Worm (Caenorhabditis elegans): Measurements from ENCODE around the gene srv-6.

Gene srv-6

ce11 chrX:4306861-4307260 is 50.0 kb downstream of the srv-6 start, which contains the start of gene pqn-15:
Gene pqn-15 (minus strand): TSS chrX:4306961.
- no peak for TF ChIP-seq unc-62 (GFP tag; optimal IDR thresholded peaks at IDR 0.05)
- TF ChIP-seq mdl-1 (tag; optimal IDR thresholded peaks at IDR 0.05): no peak
- no peak for TF ChIP-seq aha-1 (tag; optimal IDR thresholded peaks at IDR 0.05)
- no peak for TF ChIP-seq dpl-1 (GFP tag; optimal IDR thresholded peaks at IDR 0.05)
- no peak for TF ChIP-seq fkh-10 (GFP tag; optimal IDR thresholded peaks at IDR 0.05)
- no peak for TF ChIP-seq ceh-82 (tag; optimal IDR thresholded peaks at IDR 0.05)
- TF ChIP-seq egl-13 (tag; optimal IDR thresholded peaks at IDR 0.05): no peak
- no peak for TF ChIP-seq elt-3 (tag; optimal IDR thresholded peaks at IDR 0.05)
- no peak for TF ChIP-seq mef-2 (tag; optimal IDR thresholded peaks at IDR 0.05)
- no peak for TF ChIP-seq hlh-4 (tag; optimal IDR thresholded peaks at IDR 0.05)
- TF ChIP-seq vab-15 (tag; optimal IDR thresholded peaks at IDR 0.05): no peak
- no peak for TF ChIP-seq tlp-1 (tag; optimal IDR thresholded peaks at IDR 0.05)
- no peak for TF ChIP-seq C34B4.2 (tag; optimal IDR thresholded peaks at IDR 0.05)
- no peak for TF ChIP-seq rnt-1 (tag; optimal IDR thresholded peaks at IDR 0.05)
- no peak for TF ChIP-seq lin-15B (tag; optimal IDR thresholded peaks at IDR 0.05)
- no peak for TF ChIP-seq lin-14 (GFP tag; optimal IDR thresholded peaks at IDR 0.05)
- TF ChIP-seq ztf-11 (tag; optimal IDR thresholded peaks at IDR 0.05): no peak
- no peak for TF ChIP-seq unc-98 (GFP tag; IDR thresholded peaks at IDR 0.05)

- TF ChIP-seq swsn-7 (tag; optimal IDR thresholded peaks at IDR 0.05) (peak; percentile 48), C16A3.4 (tag; optimal IDR thresholded peaks at IDR 0.05) (peak; percentile 28), irx-1 (tag; optimal IDR thresholded peaks at IDR 0.05) (peak; percentile 61), lin-35 (GFP tag; optimal IDR thresholded peaks at IDR 0.05) (peak in 1 of 2 experiments; percentile 51), nhr-237 (tag; optimal IDR thresholded peaks at IDR 0.05) (no peak), nhr-47 (tag; optimal IDR thresholded peaks at IDR 0.05) (peak; percentile 55), dsc-1 (tag; optimal IDR thresholded peaks at IDR 0.05) (peak; percentile 46), ceh-82 (tag; optimal IDR thresholded peaks at IDR 0.05) (peak in 2 of 3 experiments; percentile 4 to 15), sptf-1 (tag; optimal IDR thresholded peaks at IDR 0.05) (no peak), nhr-90 (tag; optimal IDR thresholded peaks at IDR 0.05; ENCODE audit: poor library complexity) (peak; percentile 18), nhr-20 (tag; optimal IDR thresholded peaks at IDR 0.05) (peak; percentile 54), alr-1 (tag; optimal IDR thresholded peaks at IDR 0.05; ENCODE audit: borderline replicate concordance) (no peak), snpc-4 (tag; optimal IDR thresholded peaks at IDR 0.05) (no peak), isw-1 (GFP tag; IDR thresholded peaks at IDR 0.05) (0 out of 2 replicates have a peak, but pooled peaks have one; percentile 15), hpl-2 (GFP tag; optimal IDR thresholded peaks at IDR 0.05) (no peak), ceh-63 (GFP tag; optimal IDR thresholded peaks at IDR 0.05) (no peak), fkh-8 (tag; optimal IDR thresholded peaks at IDR 0.05) (peak; percentile 26), nhr-71 (tag; optimal IDR thresholded peaks at IDR 0.05) (peak; percentile 61), fkh-10 (GFP tag; optimal IDR thresholded peaks at IDR 0.05) (no peak), egl-27 (tag; optimal IDR thresholded peaks at IDR 0.05) (no peak), snu-23 (GFP tag; optimal IDR thresholded peaks at IDR 0.05) (peak; percentile 58), efl-1 (optimal IDR thresholded peaks at IDR 0.05) (peak; percentile 4 to 15), efl-1 (GFP tag; optimal IDR thresholded peaks at IDR 0.05 in 1 of 2) (peak in 1 of 2 experiments; percentile 40), egl-13 (tag; optimal IDR thresholded peaks at IDR 0.05) (peak; percentile 15), nhr-76 (tag; optimal IDR thresholded peaks at IDR 0.05) (no peak), efl-3 (GFP tag; optimal IDR thresholded peaks at IDR 0.05) (no peak), rnt-1 (tag; optimal IDR thresholded peaks at IDR 0.05) (peak; percentile 47), unc-130 (tag; optimal IDR thresholded peaks at IDR 0.05) (peak; percentile 35), F16B12.6 (tag; optimal IDR thresholded peaks at IDR 0.05) (peak; percentile 85), elt-2 (tag; optimal IDR thresholded peaks at IDR 0.05) (peak; percentile 6), lir-3 (tag; optimal IDR thresholded peaks at IDR 0.05; ENCODE audit: poor library complexity) (no peak), unc-86 (tag; optimal IDR thresholded peaks at IDR 0.05) (peak; percentile 44), lin-14 (GFP tag; optimal IDR thresholded peaks at IDR 0.05) (peak; percentile 76), pax-3 (tag; optimal IDR thresholded peaks at IDR 0.05) (no peak), lsy-2 (tag; optimal IDR thresholded peaks at IDR 0.05) (peak; percentile 13 to 41), unc-98 (GFP tag; IDR thresholded peaks at IDR 0.05) (no peak), mef-2 (tag; optimal IDR thresholded peaks at IDR 0.05) (no peak), dpl-1 (GFP tag; optimal IDR thresholded peaks at IDR 0.05) (peak in 2 of 3 experiments; percentile 20 to 28), mep-1 (tag; optimal IDR thresholded peaks at IDR 0.05) (peak; percentile 30), nhr-11 (tag; optimal IDR thresholded peaks at IDR 0.05) (no peak)
These were observed 50.7 kb downstream of the srv-6 start for ce11 chrX:4307559-4308005.
